Worm (Caenorhabditis elegans): ENCODE measurements around the gene scav-1.
A peak's percentile ranks its signal among the peaks of the same experiment; 100 is the strongest.

The scav-1 gene

ce11 chrX:5400524-5400923 lies at the start of gene scav-1:
Gene scav-1 (minus strand): TSS chrX:5400584.
- no peak for TF ChIP-seq flh-1 (GFP tag; optimal IDR thresholded peaks at IDR 0.05)
- TF ChIP-seq drap-1 (GFP tag; optimal IDR thresholded peaks at IDR 0.05) = no peak
- TF ChIP-seq unc-39 (tag; optimal IDR thresholded peaks at IDR 0.05) = no peak
- TF ChIP-seq bed-3 (GFP tag; optimal IDR thresholded peaks at IDR 0.05) = no peak
- no peak for TF ChIP-seq ceh-43 (GFP tag; optimal IDR thresholded peaks at IDR 0.05)
- no peak for TF ChIP-seq nhr-2 (tag; optimal IDR thresholded peaks at IDR 0.05)
- no peak for TF ChIP-seq mep-1 (tag; optimal IDR thresholded peaks at IDR 0.05)
- no peak for TF ChIP-seq hlh-1 (tag; optimal IDR thresholded peaks at IDR 0.05)
- TF ChIP-seq ces-1 (GFP tag; optimal IDR thresholded peaks at IDR 0.05) = no peak
- TF ChIP-seq lsy-2 (tag; optimal IDR thresholded peaks at IDR 0.05) = no peak
- no peak for TF ChIP-seq nhr-237 (tag; optimal IDR thresholded peaks at IDR 0.05)
- TF ChIP-seq snpc-4 (tag; optimal IDR thresholded peaks at IDR 0.05) = no peak
- no peak for TF ChIP-seq blmp-1 (tag; optimal IDR thresholded peaks at IDR 0.05)
- no peak for TF ChIP-seq tbx-8 (GFP tag; optimal IDR thresholded peaks at IDR 0.05)
- no peak for TF ChIP-seq lin-32 (GFP tag; optimal IDR thresholded peaks at IDR 0.05)

- no peak for TF ChIP-seq bed-3 (GFP tag; optimal IDR thresholded peaks at IDR 0.05)
- no peak for TF ChIP-seq unc-62 (GFP tag; optimal IDR thresholded peaks at IDR 0.05)
These were observed 47.6 kb upstream of the scav-1 start, which contains the start of gene C25F6.8 for ce11 chrX:5447941-5448340. Gene C25F6.8 (plus strand): TSS chrX:5448241.

DNA sequence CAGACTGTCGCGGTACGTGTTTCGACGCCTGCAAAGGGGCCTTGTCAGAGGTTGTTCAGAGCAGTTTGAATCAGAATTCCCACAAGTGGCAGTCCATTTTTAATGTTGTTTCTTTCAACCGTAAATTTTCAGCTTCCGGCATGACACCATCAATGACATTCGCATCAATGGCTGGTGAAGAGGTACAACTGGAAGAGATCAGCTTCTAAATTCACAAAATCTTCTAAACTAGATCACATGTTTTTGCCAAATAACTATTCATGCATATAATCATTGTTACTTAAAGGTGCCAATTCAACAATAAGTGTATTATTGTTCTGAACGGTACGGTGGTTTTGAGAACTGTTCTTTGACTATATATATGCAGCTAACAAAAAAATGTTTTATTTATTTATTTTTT lies 47.0 kb upstream of the scav-1 start:
- TF ChIP-seq elt-1 (tag; optimal IDR thresholded peaks at IDR 0.05; ENCODE audit: borderline replicate concordance, insufficient read depth) (no peak), nhr-28 (tag; optimal IDR thresholded peaks at IDR 0.05) (no peak), ceh-43 (GFP tag; optimal IDR thresholded peaks at IDR 0.05) (no peak), unc-120 (tag; optimal IDR thresholded peaks at IDR 0.05; ENCODE audit: poor library complexity, severe bottlenecking) (no peak), mab-5 (tag; optimal IDR thresholded peaks at IDR 0.05) (no peak), nhr-2 (tag; optimal IDR thresholded peaks at IDR 0.05) (no peak), ceh-39 (tag; optimal IDR thresholded peaks at IDR 0.05) (no peak), elt-3 (tag; optimal IDR thresholded peaks at IDR 0.05) (no peak), ham-2 (GFP tag; optimal IDR thresholded peaks at IDR 0.05) (no peak), nhr-76 (tag; optimal IDR thresholded peaks at IDR 0.05) (no peak), lin-13 (tag; optimal IDR thresholded peaks at IDR 0.05) (no peak), unc-62 (GFP tag; optimal IDR thresholded peaks at IDR 0.05) (no peak), drap-1 (GFP tag; optimal IDR thresholded peaks at IDR 0.05) (no peak), lsy-2 (tag; optimal IDR thresholded peaks at IDR 0.05) (no peak), mls-2 (tag; optimal IDR thresholded peaks at IDR 0.05) (no peak), blmp-1 (tag; optimal IDR thresholded peaks at IDR 0.05) (no peak)

- no peak for TF ChIP-seq mep-1 (tag; optimal IDR thresholded peaks at IDR 0.05)
- TF ChIP-seq bed-3 (GFP tag; optimal IDR thresholded peaks at IDR 0.05) = no peak
- no peak for TF ChIP-seq ces-1 (GFP tag; optimal IDR thresholded peaks at IDR 0.05)
- no peak for TF ChIP-seq nhr-76 (tag; optimal IDR thresholded peaks at IDR 0.05)
- no peak for TF ChIP-seq unc-39 (tag; optimal IDR thresholded peaks at IDR 0.05)
- TF ChIP-seq ham-2 (GFP tag; optimal IDR thresholded peaks at IDR 0.05) = no peak
- TF ChIP-seq mab-5 (tag; optimal IDR thresholded peaks at IDR 0.05) = no peak
- no peak for TF ChIP-seq zip-8 (tag; optimal IDR thresholded peaks at IDR 0.05)
- TF ChIP-seq ceh-43 (GFP tag; optimal IDR thresholded peaks at IDR 0.05) = no peak
These were observed 44.5 kb upstream of the scav-1 start, which contains the start of gene itm-2 for ce11 chrX:5444863-5445262. Gene itm-2 (plus strand): TSS chrX:5445163.

DNA sequence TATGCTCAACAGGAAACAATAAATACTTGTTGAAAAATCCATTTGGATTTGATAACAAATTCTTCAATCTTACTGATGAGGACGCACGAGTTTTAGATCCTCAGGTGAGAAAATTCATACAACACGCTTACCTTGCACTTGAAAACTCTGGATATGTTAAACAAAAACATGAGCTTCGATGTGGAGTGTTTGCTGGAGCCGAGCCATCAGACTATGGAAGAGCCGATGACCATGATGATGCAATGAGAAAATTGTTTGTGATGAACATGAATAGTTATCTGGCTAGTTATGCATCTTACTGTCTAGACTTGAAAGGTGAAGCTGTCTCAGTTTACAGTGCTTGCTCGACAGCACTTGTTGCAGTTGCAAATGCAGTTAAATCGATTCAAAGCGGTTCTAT lies 33.5 kb upstream of the scav-1 start:
- no peak for TF ChIP-seq nhr-28 (tag; optimal IDR thresholded peaks at IDR 0.05)
- no peak for TF ChIP-seq unc-39 (tag; optimal IDR thresholded peaks at IDR 0.05)
- TF ChIP-seq ceh-83 (GFP tag; optimal IDR thresholded peaks at IDR 0.05) = no peak

DNA sequence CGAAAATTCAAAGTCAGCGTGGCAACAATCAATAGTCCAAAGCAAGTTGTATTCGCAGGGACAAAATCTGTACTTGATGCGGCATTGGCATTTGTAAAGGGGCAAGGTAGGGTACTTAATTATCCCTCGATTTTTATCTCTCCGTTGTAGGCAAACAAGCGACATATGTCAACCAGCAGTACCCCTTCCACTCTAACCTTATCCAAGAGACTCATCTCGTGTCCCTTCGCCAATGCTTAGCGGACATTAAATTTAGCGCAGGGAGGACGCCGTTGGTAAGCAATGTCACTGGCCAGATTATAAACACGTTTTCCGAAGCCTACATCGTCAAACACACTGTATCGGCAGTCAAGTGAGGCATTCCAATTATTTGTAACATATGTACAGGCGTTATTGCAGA lies 29.0 kb upstream of the scav-1 start:
- TF ChIP-seq ham-2 (GFP tag; optimal IDR thresholded peaks at IDR 0.05) = peak; percentile 84
- peak; percentile 92 for TF ChIP-seq sptf-1 (tag; optimal IDR thresholded peaks at IDR 0.05)
- peak; percentile 94 for TF ChIP-seq mep-1 (tag; optimal IDR thresholded peaks at IDR 0.05)
- peak; percentile 93 for TF ChIP-seq ztf-11 (tag; optimal IDR thresholded peaks at IDR 0.05)
- peak; percentile 95 for TF ChIP-seq drap-1 (GFP tag; optimal IDR thresholded peaks at IDR 0.05)
- TF ChIP-seq blmp-1 (tag; optimal IDR thresholded peaks at IDR 0.05) = no peak
- no peak for TF ChIP-seq bed-3 (GFP tag; optimal IDR thresholded peaks at IDR 0.05)
- TF ChIP-seq elt-3 (tag; optimal IDR thresholded peaks at IDR 0.05) = peak; percentile 94
- no peak for TF ChIP-seq lsy-2 (tag; optimal IDR thresholded peaks at IDR 0.05)
- peak; percentile 97 for TF ChIP-seq hlh-1 (tag; optimal IDR thresholded peaks at IDR 0.05)
- TF ChIP-seq nhr-12 (tag; optimal IDR thresholded peaks at IDR 0.05) = peak; percentile 96
- no peak for TF ChIP-seq mls-2 (tag; optimal IDR thresholded peaks at IDR 0.05)
- TF ChIP-seq nhr-237 (tag; optimal IDR thresholded peaks at IDR 0.05) = peak; percentile 98
- TF ChIP-seq unc-62 (GFP tag; optimal IDR thresholded peaks at IDR 0.05) = peak; percentile 94
- peak; percentile 91 for TF ChIP-seq unc-120 (tag; optimal IDR thresholded peaks at IDR 0.05; ENCODE audit: poor library complexity, severe bottlenecking)
- peak; percentile 72 for TF ChIP-seq nhr-76 (tag; optimal IDR thresholded peaks at IDR 0.05)
- TF ChIP-seq nhr-2 (tag; optimal IDR thresholded peaks at IDR 0.05) = no peak
- peak; percentile 75 for TF ChIP-seq ceh-43 (GFP tag; optimal IDR thresholded peaks at IDR 0.05)
- TF ChIP-seq nhr-28 (tag; optimal IDR thresholded peaks at IDR 0.05) = peak; percentile 40
- peak; percentile 76 for TF ChIP-seq unc-39 (tag; optimal IDR thresholded peaks at IDR 0.05)
- peak; percentile 79 for TF ChIP-seq ceh-83 (GFP tag; optimal IDR thresholded peaks at IDR 0.05)
- peak; percentile 88 for TF ChIP-seq lin-32 (GFP tag; optimal IDR thresholded peaks at IDR 0.05)
- no peak for TF ChIP-seq sem-2 (GFP tag; optimal IDR thresholded peaks at IDR 0.05)
- TF ChIP-seq cnd-1 (tag; optimal IDR thresholded peaks at IDR 0.05) = peak; percentile 91
- no peak for TF ChIP-seq snpc-4 (tag; optimal IDR thresholded peaks at IDR 0.05)
- no peak for TF ChIP-seq ceh-39 (tag; optimal IDR thresholded peaks at IDR 0.05)
- no peak for TF ChIP-seq zip-8 (tag; optimal IDR thresholded peaks at IDR 0.05)
- TF ChIP-seq lin-13 (tag; optimal IDR thresholded peaks at IDR 0.05) = peak; percentile 81
- TF ChIP-seq flh-1 (GFP tag; optimal IDR thresholded peaks at IDR 0.05) = no peak
- peak; percentile 71 for TF ChIP-seq elt-1 (tag; optimal IDR thresholded peaks at IDR 0.05; ENCODE audit: borderline replicate concordance, insufficient read depth)
- peak; percentile 92 for TF ChIP-seq ces-1 (GFP tag; optimal IDR thresholded peaks at IDR 0.05)
- peak; percentile 72 for TF ChIP-seq M03D4.4 (tag; optimal IDR thresholded peaks at IDR 0.05)
- no peak for TF ChIP-seq tbx-8 (GFP tag; optimal IDR thresholded peaks at IDR 0.05)

All from whole organism, mixed stage, embryonic.